Worm (Caenorhabditis elegans) whole organism, dauer: ENCODE measurements around the gene C09B7.2.

ENCODE experiments used
- unc-62 ChIP-seq: sonication (generic microtip); optimal IDR thresholded peaks from 2 replicates; lab custom pipeline; 2017; ENCODE audit warnings: missing biosample characterization, missing genetic modification reagents, missing genetic modification characterization

The C09B7.2 gene

DNA sequence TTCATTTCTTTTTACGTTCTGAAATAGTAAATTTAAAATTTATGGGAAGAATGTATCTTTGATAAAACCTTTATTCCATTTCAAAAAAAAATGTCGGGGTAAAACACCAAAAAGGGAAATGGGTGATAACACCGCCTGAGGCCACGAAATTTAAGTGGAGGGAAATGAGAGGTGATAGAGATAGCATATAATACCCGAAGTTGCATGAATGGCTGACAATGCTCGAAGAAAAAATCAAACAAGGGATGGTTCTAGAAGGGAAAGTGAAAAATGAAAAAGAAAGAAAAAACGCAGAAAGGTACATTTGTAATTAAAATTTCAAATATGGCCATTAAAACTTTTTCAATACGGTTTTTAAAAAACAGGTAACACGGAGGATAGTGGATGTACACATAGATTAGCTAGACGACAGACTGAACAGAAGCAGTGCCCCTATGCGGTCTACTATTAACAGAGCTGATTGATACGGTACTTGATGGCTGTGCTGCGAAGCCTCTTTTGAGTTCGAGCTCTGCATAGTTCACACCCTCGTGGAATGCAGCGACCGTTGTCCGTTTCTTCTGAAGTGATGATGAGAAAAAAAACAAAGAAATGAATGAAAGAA, 30.4 kb downstream of the C09B7.2 start:
- TF ChIP-seq unc-62 (GFP tag; lab: Kevin White, UChicago) = no peak

DNA sequence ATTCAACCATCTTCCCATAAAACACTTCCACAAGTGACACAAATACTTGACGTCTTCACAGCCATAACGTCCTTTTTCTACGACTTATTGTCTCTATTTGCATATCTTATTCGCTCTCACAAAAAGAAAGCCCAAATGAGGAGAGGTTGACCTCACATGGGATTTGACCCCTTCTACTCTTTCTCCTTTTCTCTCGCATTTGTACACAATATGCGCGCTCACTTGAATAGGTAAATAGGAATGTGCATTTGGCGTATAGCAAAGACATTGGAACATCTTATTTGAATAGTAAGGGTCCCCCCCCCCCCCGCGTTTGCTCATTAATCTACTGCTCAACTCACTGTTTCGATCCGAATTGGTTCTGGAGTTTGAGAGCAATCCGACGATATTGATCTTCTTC, 32.7 kb downstream of the C09B7.2 start:
- no peak for TF ChIP-seq unc-62 (GFP tag; lab: Kevin White, UChicago)

DNA sequence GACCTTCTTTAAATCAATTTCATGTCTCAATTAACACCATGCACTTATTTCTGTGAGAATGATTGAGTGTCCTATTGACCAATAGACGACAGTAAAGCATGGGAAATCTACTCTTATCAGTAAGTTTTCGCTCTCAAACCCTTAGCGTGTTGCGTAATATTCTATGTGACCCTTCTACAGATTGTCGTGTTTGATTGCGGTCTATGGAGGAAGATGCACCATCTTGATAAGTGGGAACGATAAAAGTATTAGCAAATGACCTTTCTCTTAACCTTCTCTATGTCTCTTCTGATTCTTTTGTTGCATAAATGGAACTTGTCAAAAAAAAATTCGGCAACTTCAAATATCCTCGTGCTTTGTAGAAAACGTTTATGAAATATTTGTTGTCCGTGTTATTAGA, 36.0 kb downstream of the C09B7.2 start:
- no peak for TF ChIP-seq unc-62 (GFP tag; lab: Kevin White, UChicago)

DNA sequence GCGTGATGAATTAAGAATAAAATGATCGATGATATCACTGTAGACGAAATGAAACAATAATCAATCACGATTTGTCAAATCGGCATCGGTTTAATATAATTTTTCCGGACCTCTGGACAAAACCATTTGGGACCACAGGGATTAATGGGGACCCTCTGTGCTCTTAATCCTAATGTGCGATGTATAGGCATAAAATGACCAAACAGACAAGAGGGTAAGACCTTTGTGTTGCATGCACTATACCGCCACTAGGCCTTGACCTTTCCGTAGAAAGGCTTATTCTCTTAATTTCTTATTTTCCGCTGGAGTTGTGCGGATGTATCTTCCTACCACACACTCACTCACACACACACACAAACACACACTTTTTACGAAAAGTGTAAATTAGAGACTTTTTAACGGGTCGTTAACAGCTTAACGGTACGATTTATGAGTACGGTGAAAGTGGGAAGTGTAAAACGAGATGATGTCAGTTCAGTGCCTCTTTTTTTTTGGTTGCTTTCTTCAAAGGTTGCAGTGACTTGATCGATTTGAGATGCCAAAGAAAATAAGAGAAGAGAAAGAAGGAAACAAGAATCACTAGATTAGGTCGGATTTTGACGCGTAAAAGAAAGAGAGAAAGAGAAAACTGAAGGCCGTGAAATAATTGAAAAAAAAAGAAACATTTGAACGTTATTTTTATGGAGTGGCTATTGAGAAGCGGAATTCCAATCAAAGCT, 37.0 kb downstream of the C09B7.2 start:
- TF ChIP-seq unc-62 (GFP tag; lab: Kevin White, UChicago) = no peak

DNA sequence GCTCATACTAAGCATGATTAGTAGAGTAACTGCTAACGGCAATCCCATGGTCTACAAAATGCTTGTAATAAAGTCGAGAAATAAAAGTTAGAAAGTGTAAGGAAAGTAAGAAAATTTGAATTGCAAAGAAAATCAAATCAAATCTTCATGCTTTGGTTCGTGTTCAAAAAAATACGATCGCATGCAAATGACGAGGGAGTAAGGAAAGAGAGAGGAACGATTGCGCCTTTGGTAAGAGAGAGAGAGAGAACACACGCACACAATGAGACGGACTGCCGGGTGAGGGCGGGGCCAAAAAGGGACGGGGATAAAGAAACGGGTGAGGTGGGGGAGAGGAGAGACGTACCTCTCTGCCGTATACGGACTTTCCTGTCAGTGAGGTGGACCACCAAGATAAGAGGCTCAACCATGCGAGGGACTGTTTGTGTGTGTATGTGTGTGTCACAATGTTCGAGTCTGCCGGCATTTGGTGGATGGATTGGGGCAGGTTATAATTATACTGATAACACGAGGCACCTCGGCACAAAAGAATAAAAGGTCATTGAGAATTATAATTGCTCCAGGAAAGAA, 38.0 kb downstream of the C09B7.2 start, which contains the start of gene igcm-3:
Gene igcm-3 (minus strand): TSS at position 51 of the 570 bp plus-strand sequence.
- TF ChIP-seq unc-62 (GFP tag; lab: Kevin White, UChicago) = no peak

DNA sequence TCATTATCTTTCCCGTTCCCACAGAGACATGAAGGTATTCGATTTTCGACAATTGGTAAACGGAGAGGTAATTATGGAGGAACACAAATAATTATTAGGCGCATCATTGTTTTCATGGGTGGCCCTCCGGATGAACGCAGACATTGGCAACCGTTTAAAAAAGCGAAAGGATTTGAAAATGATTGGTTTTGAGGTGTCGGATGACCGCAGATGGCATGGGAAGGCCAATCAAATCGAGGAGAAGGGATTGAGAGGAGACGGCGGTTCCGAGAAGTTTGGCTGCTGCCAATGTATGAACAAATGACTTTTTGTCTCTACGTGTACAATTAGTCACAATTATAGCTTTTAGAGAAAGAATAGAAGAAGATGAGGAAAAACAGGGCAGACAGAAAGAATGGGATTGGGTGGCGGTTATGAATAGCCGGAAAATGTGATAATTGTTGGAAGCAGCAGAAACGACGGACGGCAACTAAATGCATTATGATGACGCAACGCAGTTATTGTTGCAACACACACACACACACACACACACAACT, 39.6 kb downstream of the C09B7.2 start:
- TF ChIP-seq unc-62 (GFP tag; lab: Kevin White, UChicago) = no peak

DNA sequence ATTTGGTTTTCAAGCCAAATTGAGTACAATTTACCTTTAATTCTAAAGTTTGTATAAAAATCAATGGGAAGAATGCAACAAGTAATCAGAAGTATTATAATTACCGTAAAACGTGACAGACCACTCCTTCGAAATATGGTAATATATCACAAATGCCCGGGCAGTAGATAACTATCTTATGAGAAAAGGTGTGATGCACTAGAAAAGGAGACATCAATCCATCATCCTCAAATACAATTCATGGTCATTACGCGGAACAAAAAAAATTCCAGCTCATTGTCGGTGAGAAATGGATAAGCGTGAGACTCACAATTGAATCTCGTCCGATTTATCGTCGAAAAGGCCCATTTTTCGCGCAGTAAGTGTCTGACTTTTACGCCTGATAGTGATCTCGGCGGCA, 41.3 kb downstream of the C09B7.2 start:
- TF ChIP-seq unc-62 (GFP tag; lab: Kevin White, UChicago) = no peak

DNA sequence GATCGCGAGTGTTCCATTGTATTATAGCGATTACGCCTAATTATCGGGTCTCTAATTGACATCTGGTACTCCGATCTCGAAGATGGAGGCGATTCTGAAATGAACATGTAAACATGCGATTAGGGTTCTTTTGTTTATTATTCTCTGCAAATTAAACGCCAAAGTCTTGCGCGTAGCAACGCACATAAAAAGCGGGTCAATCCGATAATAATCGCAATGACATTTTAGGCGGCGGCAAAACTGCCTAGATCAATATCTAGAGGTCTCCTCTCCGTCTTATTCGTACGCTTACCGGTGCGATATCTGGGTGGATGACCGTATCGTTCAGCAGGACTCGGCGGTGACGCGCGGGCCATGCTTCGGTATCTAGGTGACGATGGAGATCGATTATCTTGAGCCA, 45.1 kb downstream of the C09B7.2 start:
- TF ChIP-seq unc-62 (GFP tag; lab: Kevin White, UChicago) = no peak
